Fruit fly (Drosophila melanogaster): ENCODE data around the gene CG34116.

DNA sequence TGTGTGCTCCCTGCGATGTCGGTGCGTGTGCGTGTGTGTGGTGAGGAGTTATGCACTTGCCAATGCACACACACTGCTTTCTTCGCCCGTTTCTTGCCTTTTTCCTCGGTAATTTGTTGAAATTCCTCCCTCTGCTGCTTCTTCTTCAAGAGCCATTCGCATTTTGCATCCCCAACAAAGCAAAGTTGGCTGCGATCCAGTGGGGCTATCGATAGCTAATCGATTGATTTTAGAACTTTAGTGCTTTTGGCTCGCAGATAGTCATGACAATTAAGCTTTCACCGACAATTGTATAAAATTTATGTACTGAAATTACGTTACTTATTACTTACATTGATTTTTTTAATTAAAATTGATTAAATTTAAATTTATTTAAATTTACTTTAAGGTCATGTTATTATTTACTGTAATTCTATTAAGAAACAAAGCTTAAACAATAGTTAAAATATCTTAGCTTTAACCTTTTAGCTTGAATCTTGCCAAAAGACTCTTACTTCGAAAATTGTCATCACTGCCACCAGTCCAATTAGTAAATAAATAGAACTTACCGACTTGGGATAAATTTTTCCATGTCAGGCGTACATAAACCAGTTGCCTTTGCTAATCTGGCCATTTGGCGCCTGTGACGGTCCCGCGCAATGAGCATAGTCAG lies 28.4 kb upstream of the CG34116 start, which contains the start of the genes trc and CG32221:
- TF ChIP-seq Pif1A (GFP tag; optimal IDR thresholded peaks at IDR 0.05), result no peak
- TF ChIP-seq CG8159 (tag; optimal IDR thresholded peaks at IDR 0.05), result no peak
- no peak for TF ChIP-seq Ets98B (GFP tag; IDR thresholded peaks at IDR 0.05)
- no peak for TF ChIP-seq CG15710 (tag; optimal IDR thresholded peaks at IDR 0.05)
- TF ChIP-seq Snoo (tag; optimal IDR thresholded peaks at IDR 0.05), result peak; percentile 58
- no peak for TF ChIP-seq CG9948 (tag; optimal IDR thresholded peaks at IDR 0.05)
- TF ChIP-seq EcR (GFP tag; optimal IDR thresholded peaks at IDR 0.05), result no peak
- no peak for TF ChIP-seq CG34367 (tag; optimal IDR thresholded peaks at IDR 0.05)
- TF ChIP-seq CG32121 (GFP tag; IDR thresholded peaks at IDR 0.05), result no peak

Data from whole organism, pupa.